Fruit fly (Drosophila melanogaster): ENCODE measurements around the gene Grx1.

dm6 chr3L:18819262-18819886 is 49.7 kb upstream of the Grx1 start:
- TF ChIP-seq BtbVII (GFP tag; optimal IDR thresholded peaks at IDR 0.05) (no peak), CG11085 (GFP tag; IDR thresholded peaks at IDR 0.05) (no peak), CG14710 (tag; optimal IDR thresholded peaks at IDR 0.05) (no peak), dan (GFP tag; IDR thresholded peaks at IDR 0.05) (no peak), Sox100B (GFP tag; optimal IDR thresholded peaks at IDR 0.05) (no peak), h (optimal IDR thresholded peaks at IDR 0.05) (no peak)
